Fruit fly (Drosophila melanogaster) whole organism, embryonic: ENCODE results near the gene shd.

ENCODE experiments used
- CG10431 ChIP-seq: fragments of 200-800 bp; sonication (Bioruptor generic); optimal IDR thresholded peaks from 3 replicates; lab custom pipeline; 2018; ENCODE audit warnings: missing biosample characterization, mild to moderate bottlenecking, missing genetic modification characterization
- CG10462 ChIP-seq: fragments of 200-800 bp; sonication (Bioruptor generic); optimal IDR thresholded peaks from 2 replicates; lab custom pipeline; 2016; ENCODE audit warnings: missing biosample characterization, missing genetic modification characterization
- CG10565 ChIP-seq: fragments of 200-800 bp; sonication (Bioruptor generic); optimal IDR thresholded peaks from 3 replicates; lab custom pipeline; 2016; ENCODE audit warnings: missing biosample characterization, mild to moderate bottlenecking, missing genetic modification characterization
- CG10979 ChIP-seq: fragments of 200-800 bp; sonication (Bioruptor generic); optimal IDR thresholded peaks from 2 replicates; lab custom pipeline; 2018; ENCODE audit warnings: missing biosample characterization, mild to moderate bottlenecking, missing genetic modification characterization, moderate library complexity
- CG12942 ChIP-seq: fragments of 200-800 bp; sonication (Bioruptor generic); optimal IDR thresholded peaks from 3 replicates; lab custom pipeline; 2016; ENCODE audit warnings: missing biosample characterization, missing genetic modification characterization
- CG13624 ChIP-seq: fragments of 200-800 bp; sonication (Bioruptor generic); optimal IDR thresholded peaks from 2 replicates; lab custom pipeline; 2016; ENCODE audit warnings: missing biosample characterization, missing genetic modification characterization
- CG1529 ChIP-seq: fragments of 200-800 bp; sonication (Bioruptor generic); optimal IDR thresholded peaks from 3 replicates; lab custom pipeline; 2018; ENCODE audit warnings: missing biosample characterization, missing genetic modification characterization
- CG15514 ChIP-seq: fragments of 200-800 bp; sonication (Bioruptor generic); optimal IDR thresholded peaks from 3 replicates; lab custom pipeline; 2017; ENCODE audit warnings: missing biosample characterization, missing genetic modification characterization, mild to moderate bottlenecking, moderate library complexity, missing genetic modification reagents
- CG1832 ChIP-seq: fragments of 200-800 bp; sonication (Bioruptor generic); optimal IDR thresholded peaks from 2 replicates; lab custom pipeline; 2017; ENCODE audit warnings: missing biosample characterization, mild to moderate bottlenecking, missing genetic modification characterization, inconsistent platforms
- CG2116 ChIP-seq: fragments of 200-800 bp; sonication (Bioruptor generic); optimal IDR thresholded peaks from 3 replicates; lab custom pipeline; 2018; ENCODE audit warnings: missing biosample characterization, mild to moderate bottlenecking, missing genetic modification characterization
- CG33557 ChIP-seq: fragments of 200-800 bp; sonication (Bioruptor generic); optimal IDR thresholded peaks from 2 replicates; lab custom pipeline; 2019; ENCODE audit warnings: missing biosample characterization, mild to moderate bottlenecking, missing genetic modification characterization, moderate library complexity
- CG34422 ChIP-seq: fragments of 200-800 bp; sonication (Bioruptor generic); IDR thresholded peaks from 3 replicates; pipeline ENCODE4 v1.3.6; 2022; ENCODE audit warnings: missing biosample characterization, missing genetic modification characterization
- CG4617 ChIP-seq: fragments of 200-800 bp; sonication (Bioruptor generic); optimal IDR thresholded peaks from 3 replicates; lab custom pipeline; 2016; ENCODE audit warnings: missing biosample characterization, missing genetic modification characterization, borderline replicate concordance
- CG4730 ChIP-seq: fragments of 200-800 bp; sonication (Bioruptor generic); IDR thresholded peaks from 2 replicates; pipeline ENCODE4 v1.3.6; 2022; ENCODE audit warnings: missing biosample characterization, missing genetic modification characterization
- CG6254 ChIP-seq: fragments of 200-800 bp; sonication (Bioruptor generic); optimal IDR thresholded peaks from 3 replicates; lab custom pipeline; 2017; ENCODE audit warnings: mild to moderate bottlenecking, missing biosample characterization, missing genetic modification reagents, missing genetic modification characterization
- CG6272 ChIP-seq: fragments of 200-800 bp; sonication (Bioruptor generic); IDR thresholded peaks from 2 replicates; pipeline ENCODE4 v1.3.6; 2022; ENCODE audit warnings: missing biosample characterization, missing genetic modification characterization
- CG7928 ChIP-seq: fragments of 200-800 bp; sonication (Bioruptor generic); optimal IDR thresholded peaks from 2 replicates; lab custom pipeline; 2017; ENCODE audit warnings: missing biosample characterization, mild to moderate bottlenecking, missing genetic modification characterization
- CG8359 ChIP-seq: fragments of 200-800 bp; sonication (Bioruptor generic); optimal IDR thresholded peaks from 2 replicates; lab custom pipeline; 2017; ENCODE audit warnings: missing biosample characterization, mild to moderate bottlenecking, missing genetic modification characterization, borderline replicate concordance
- CG8765 ChIP-seq: fragments of 200-800 bp; sonication (Bioruptor generic); IDR thresholded peaks from 2 replicates; pipeline ENCODE4 v1.3.6; 2022; ENCODE audit warnings: missing biosample characterization, missing genetic modification characterization
- CG9797 ChIP-seq: fragments of 200-800 bp; sonication (Bioruptor generic); optimal IDR thresholded peaks from 3 replicates; lab custom pipeline; 2018; ENCODE audit warnings: missing biosample characterization, mild to moderate bottlenecking, missing genetic modification characterization
- Ets65A ChIP-seq: fragments of 200-800 bp; sonication (Bioruptor generic); peaks from one replicate; lab custom pipeline; 2016; ENCODE audit warnings: missing biosample characterization, missing genetic modification characterization
- Hand ChIP-seq: fragments of 200-800 bp; sonication (Bioruptor generic); optimal IDR thresholded peaks from 2 replicates; lab custom pipeline; 2017; ENCODE audit warnings: mild to moderate bottlenecking, missing biosample characterization, missing genetic modification reagents, missing genetic modification characterization
- Hmr ChIP-seq: fragments of 200-800 bp; sonication (Bioruptor generic); optimal IDR thresholded peaks from 3 replicates; lab custom pipeline; 2017; ENCODE audit warnings: mild to moderate bottlenecking, missing biosample characterization, missing genetic modification reagents, missing genetic modification characterization
- NFAT ChIP-seq: fragments of 200-800 bp; sonication (Bioruptor generic); IDR thresholded peaks from 2 replicates; pipeline ENCODE4 v1.3.6; 2022; ENCODE audit warnings: missing biosample characterization, missing genetic modification characterization
- Neu2 ChIP-seq: fragments of 200-800 bp; sonication (Bioruptor generic); optimal IDR thresholded peaks from 3 replicates; lab custom pipeline; 2016; ENCODE audit warnings: missing biosample characterization, missing genetic modification characterization, borderline replicate concordance
- Rx ChIP-seq: fragments of 200-800 bp; sonication (Bioruptor generic); IDR thresholded peaks from 2 replicates; pipeline ENCODE4 v1.3.6; 2022; ENCODE audit warnings: missing biosample characterization, missing genetic modification characterization
- Scr ChIP-seq: fragments of 200-800 bp; sonication (Bioruptor generic); IDR thresholded peaks from 2 replicates; pipeline ENCODE4 v1.3.6; 2022; ENCODE audit warnings: missing biosample characterization, missing genetic modification characterization; ENCODE audit not compliant: partially characterized antibody
- Vsx1 ChIP-seq: fragments of 200-800 bp; sonication (Bioruptor generic); optimal IDR thresholded peaks from 2 replicates; lab custom pipeline; 2017; ENCODE audit warnings: missing biosample characterization, mild to moderate bottlenecking, missing genetic modification characterization, missing genetic modification reagents
- YL-1 ChIP-seq: fragments of 200-800 bp; sonication (Bioruptor generic); optimal IDR thresholded peaks from 3 replicates; lab custom pipeline; 2017; ENCODE audit warnings: missing biosample characterization, mild to moderate bottlenecking, missing genetic modification characterization
- abd-A ChIP-seq: fragments of 200-800 bp; sonication (Bioruptor generic); optimal IDR thresholded peaks from 3 replicates; lab custom pipeline; 2019; ENCODE audit warnings: missing biosample characterization, mild to moderate bottlenecking, missing genetic modification characterization, moderate library complexity
- amos ChIP-seq: fragments of 200-800 bp; sonication (Bioruptor generic); IDR thresholded peaks from 2 replicates; pipeline ENCODE4 v1.3.6; 2022; ENCODE audit warnings: missing biosample characterization, missing genetic modification characterization; ENCODE audit not compliant: partially characterized antibody
- ash1 ChIP-seq: fragments of 200-800 bp; sonication (Bioruptor generic); optimal IDR thresholded peaks from 2 replicates; lab custom pipeline; 2018; ENCODE audit warnings: missing biosample characterization, mild to moderate bottlenecking, missing genetic modification characterization
- cad ChIP-seq: fragments of >200 bp; optimal IDR thresholded peaks from 2 replicates; lab custom pipeline; 2017; ENCODE audit warnings: missing biosample characterization, missing genetic modification characterization
- croc ChIP-seq: fragments of 200-800 bp; sonication (Bioruptor generic); conservative IDR thresholded peaks from 3 replicates; pipeline ENCODE4 v1.3.6; 2022; ENCODE audit warnings: missing biosample characterization, missing genetic modification characterization
- crol ChIP-seq: fragments of 200-800 bp; sonication (Bioruptor generic); IDR thresholded peaks from 2 replicates; pipeline ENCODE4 v1.3.6; 2022; ENCODE audit warnings: missing biosample characterization, missing genetic modification characterization
- crp ChIP-seq, 2 experiments: fragments of 200-800 bp; sonication (Bioruptor generic); optimal IDR thresholded peaks; 2 replicates in 1 of 2; 3 replicates in 1 of 2; lab custom pipeline; 2017; ENCODE audit warnings: missing biosample characterization in 2 of 2, missing genetic modification characterization in 2 of 2, mild to moderate bottlenecking in 1 of 2, moderate library complexity in 1 of 2
- dati ChIP-seq: fragments of 200-800 bp; sonication (Bioruptor generic); IDR thresholded peaks from 2 replicates; pipeline ENCODE4 v1.3.6; 2022; ENCODE audit warnings: missing biosample characterization, missing genetic modification characterization
- gsb-n ChIP-seq: fragments of 200-800 bp; sonication (Bioruptor generic); optimal IDR thresholded peaks from 3 replicates; lab custom pipeline; 2018; ENCODE audit warnings: missing biosample characterization, mild to moderate bottlenecking, missing genetic modification characterization
- insv ChIP-seq, 2 experiments: fragments of 200-800 bp; sonication (Bioruptor generic); optimal IDR thresholded peaks; 3 replicates each; lab custom pipeline; 2016 to 2018; ENCODE audit warnings: missing biosample characterization in 2 of 2, missing genetic modification characterization in 2 of 2
- pros ChIP-seq: fragments of 200-800 bp; sonication (Bioruptor generic); optimal IDR thresholded peaks from 3 replicates; lab custom pipeline; 2019; ENCODE audit warnings: missing biosample characterization, mild to moderate bottlenecking, missing genetic modification characterization, moderate library complexity
- pzg ChIP-seq: fragments of 200-800 bp; sonication (Bioruptor generic); optimal IDR thresholded peaks from 3 replicates; lab custom pipeline; 2018; ENCODE audit warnings: missing biosample characterization, mild to moderate bottlenecking, missing genetic modification characterization, moderate library complexity
- salm ChIP-seq: fragments of 200-800 bp; sonication (Bioruptor generic); optimal IDR thresholded peaks from 2 replicates; lab custom pipeline; 2018; ENCODE audit warnings: missing biosample characterization, mild to moderate bottlenecking, missing genetic modification characterization
- sima ChIP-seq: fragments of 200-800 bp; sonication (Bioruptor generic); optimal IDR thresholded peaks from 2 replicates; lab custom pipeline; 2016; ENCODE audit warnings: missing biosample characterization, missing genetic modification characterization
- sqz ChIP-seq: fragments of 200-800 bp; sonication (Bioruptor generic); optimal IDR thresholded peaks from 3 replicates; lab custom pipeline; 2018; ENCODE audit warnings: missing biosample characterization, mild to moderate bottlenecking, missing genetic modification characterization
- sug ChIP-seq: fragments of 200-800 bp; optimal IDR thresholded peaks from 2 replicates; lab custom pipeline; 2019; ENCODE audit warnings: missing biosample characterization, mild to moderate bottlenecking, missing genetic modification characterization, moderate library complexity
- trem ChIP-seq: fragments of 200-800 bp; optimal IDR thresholded peaks from 3 replicates; lab custom pipeline; 2019; ENCODE audit warnings: missing biosample characterization, mild to moderate bottlenecking, missing genetic modification characterization, moderate library complexity
- trh ChIP-seq: fragments of 200-800 bp; sonication (Bioruptor generic); optimal IDR thresholded peaks from 2 replicates; lab custom pipeline; 2016; ENCODE audit warnings: missing biosample characterization, missing genetic modification characterization
- tup ChIP-seq: fragments of 200-800 bp; sonication (Bioruptor generic); optimal IDR thresholded peaks from 2 replicates; lab custom pipeline; 2016; ENCODE audit warnings: missing biosample characterization, mild to moderate bottlenecking, missing genetic modification characterization, moderate library complexity
- wdn ChIP-seq: fragments of 200-800 bp; sonication (Bioruptor generic); IDR thresholded peaks from 2 replicates; pipeline ENCODE4 v1.3.6; 2022; ENCODE audit warnings: missing biosample characterization, missing genetic modification characterization
- zen2 ChIP-seq: fragments of 200-800 bp; sonication (Bioruptor generic); IDR thresholded peaks from 3 replicates; pipeline ENCODE4 v1.3.6; 2022; ENCODE audit warnings: missing biosample characterization, missing genetic modification characterization; ENCODE audit not compliant: partially characterized antibody

The shd gene

DNA sequence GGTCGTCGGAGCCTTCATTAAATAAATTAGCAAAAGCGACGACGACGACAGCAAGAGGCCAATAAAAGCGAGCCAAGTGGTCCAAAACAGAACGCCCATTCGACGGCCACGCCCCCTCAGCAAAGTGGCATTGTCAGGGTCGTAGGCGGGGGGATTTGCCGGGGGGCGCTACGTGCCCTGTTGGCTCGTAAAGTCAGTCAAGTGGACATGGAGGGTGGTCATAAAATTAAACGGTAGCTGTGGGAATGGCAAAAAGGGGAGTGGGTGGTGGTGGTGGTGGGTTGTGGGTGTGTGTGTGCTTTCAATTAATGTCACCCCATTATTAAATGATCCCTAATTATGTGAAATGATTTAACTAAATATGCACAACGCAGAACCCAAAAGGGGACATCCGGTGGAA lies 23.3 kb upstream of the shd start (continued):
- TF ChIP-seq Ets65A = peak; percentile 61
- no peak for TF ChIP-seq CG10565 (GFP tag; lab: Kevin White, UChicago)
- no peak for TF ChIP-seq Hmr (GFP tag; lab: Kevin White, UChicago)
- TF ChIP-seq CG10979 (tag; lab: Kevin White, UChicago) = no peak
- TF ChIP-seq wdn = no peak
- TF ChIP-seq cad = no peak
- TF ChIP-seq CG8765 (GFP tag; lab: Robert Waterston, UW) = no peak
- TF ChIP-seq CG1529 (GFP tag; lab: Kevin White, UChicago) = no peak
- no peak for TF ChIP-seq crp (GFP tag; optimal IDR thresholded peaks at IDR 0.05; lab: Kevin White, UChicago)
- no peak for TF ChIP-seq ash1
- TF ChIP-seq crol (GFP tag; lab: Robert Waterston, UW) = peak; percentile 52; the same call in 1 of the 2 replicates
- TF ChIP-seq abd-A (tag; lab: Kevin White, UChicago) = peak; percentile 93
- no peak for TF ChIP-seq CG12942 (GFP tag; lab: Kevin White, UChicago)
- TF ChIP-seq CG6272 = no peak
- TF ChIP-seq zen2 (GFP tag; lab: Robert Waterston, UW) = no peak
- TF ChIP-seq sug = no peak
- TF ChIP-seq trh (GFP tag; lab: Kevin White, UChicago) = no peak
- no peak for TF ChIP-seq Vsx1 (GFP tag; lab: Kevin White, UChicago)
- no peak for TF ChIP-seq tup (GFP tag; lab: Kevin White, UChicago)
- TF ChIP-seq sima = no peak
- TF ChIP-seq CG10431 (GFP tag; lab: Kevin White, UChicago) = no peak
- TF ChIP-seq CG4617 (GFP tag; lab: Kevin White, UChicago) = no peak
- TF ChIP-seq pzg (GFP tag; lab: Kevin White, UChicago) = no peak
- no peak for TF ChIP-seq Hand (GFP tag; lab: Kevin White, UChicago)
- TF ChIP-seq Scr (GFP tag; lab: Robert Waterston, UW) = no peak
- no peak for TF ChIP-seq YL-1 (GFP tag; lab: Kevin White, UChicago)

DNA sequence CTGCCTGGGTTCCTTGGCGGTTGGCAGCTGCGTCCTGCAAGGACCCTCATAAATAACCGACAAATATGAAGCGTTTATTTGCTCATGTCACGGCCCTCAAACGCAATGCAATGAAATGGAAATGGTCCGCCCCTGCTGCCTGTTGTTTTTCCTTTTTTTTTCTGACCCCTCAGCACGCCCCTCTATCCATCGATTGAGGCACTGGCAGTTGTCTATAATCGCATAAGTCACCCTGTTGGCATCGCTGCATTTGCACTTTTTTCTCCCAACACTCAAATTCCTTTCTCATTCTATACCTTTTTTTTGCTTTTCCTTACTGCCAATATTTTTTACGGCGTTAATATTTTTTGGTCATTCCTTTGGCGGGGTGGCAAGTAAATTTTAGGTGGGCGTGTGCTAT lies 22.1 kb upstream of the shd start:
- TF ChIP-seq pros (GFP tag; lab: Kevin White, UChicago) (peak; percentile 50), CG1832 (GFP tag; lab: Kevin White, UChicago) (peak; percentile 20), CG33557 (GFP tag; lab: Kevin White, UChicago) (no peak), CG4730 (GFP tag; lab: Robert Waterston, UW) (no peak), CG9797 (GFP tag; lab: Kevin White, UChicago) (no peak), sqz (peak; percentile 89), CG13624 (GFP tag; lab: Kevin White, UChicago) (no peak), CG6254 (GFP tag; lab: Kevin White, UChicago) (peak; percentile 87), crol (GFP tag; lab: Robert Waterston, UW) (peak; percentile 84), gsb-n (tag; lab: Kevin White, UChicago) (peak; percentile 16), CG34422 (GFP tag; lab: Robert Waterston, UW) (no peak)
- TF ChIP-seq, all 482 proteins: peak for 6

DNA sequence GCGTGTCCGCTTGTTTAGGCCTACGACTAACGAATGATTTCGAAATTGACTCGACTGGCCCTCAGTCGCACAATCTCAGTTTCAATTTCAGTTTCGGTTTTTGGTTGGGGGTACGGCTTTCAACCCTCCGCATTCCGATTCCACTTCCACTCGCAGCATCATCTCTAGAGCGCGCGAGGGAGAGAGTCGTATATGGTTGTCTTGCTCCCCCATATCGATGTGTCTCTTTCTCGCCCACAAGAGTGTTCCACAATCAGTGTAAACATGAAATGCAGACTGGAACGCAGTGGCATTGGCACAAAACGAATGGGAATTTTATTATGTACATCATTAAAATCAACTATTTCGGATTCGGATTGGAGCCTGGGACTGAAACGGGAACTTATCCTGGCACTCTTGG lies 14.8 kb upstream of the shd start, which contains the start of gene HGTX:
Gene HGTX (minus strand): TSS at position 38 of the 400 bp plus-strand sequence.
- no peak for TF ChIP-seq CG10462 (GFP tag; lab: Kevin White, UChicago)
- no peak for TF ChIP-seq CG8359 (GFP tag; lab: Kevin White, UChicago)
- TF ChIP-seq salm = no peak
- no peak for TF ChIP-seq amos (GFP tag; lab: Robert Waterston, UW)
- peak in 1 of 2 experiments; percentile 76 for TF ChIP-seq insv (GFP tag; optimal IDR thresholded peaks at IDR 0.05; lab: Kevin White, UChicago)
- no peak for TF ChIP-seq Neu2
- TF ChIP-seq Rx (GFP tag; lab: Robert Waterston, UW) = no peak
- no peak for TF ChIP-seq CG7928 (GFP tag; lab: Kevin White, UChicago)
- no peak for TF ChIP-seq dati (GFP tag; lab: Robert Waterston, UW)
- no peak for TF ChIP-seq CG15514 (GFP tag; lab: Kevin White, UChicago)
- TF ChIP-seq trem (tag; lab: Kevin White, UChicago) = no peak
- no peak for TF ChIP-seq NFAT (GFP tag; lab: Robert Waterston, UW)
- TF ChIP-seq CG2116 (GFP tag; lab: Kevin White, UChicago) = no peak
- no peak for TF ChIP-seq croc (GFP tag; lab: Robert Waterston, UW)
